Worm (Caenorhabditis elegans): ENCODE data around the gene clec-185.

DNA sequence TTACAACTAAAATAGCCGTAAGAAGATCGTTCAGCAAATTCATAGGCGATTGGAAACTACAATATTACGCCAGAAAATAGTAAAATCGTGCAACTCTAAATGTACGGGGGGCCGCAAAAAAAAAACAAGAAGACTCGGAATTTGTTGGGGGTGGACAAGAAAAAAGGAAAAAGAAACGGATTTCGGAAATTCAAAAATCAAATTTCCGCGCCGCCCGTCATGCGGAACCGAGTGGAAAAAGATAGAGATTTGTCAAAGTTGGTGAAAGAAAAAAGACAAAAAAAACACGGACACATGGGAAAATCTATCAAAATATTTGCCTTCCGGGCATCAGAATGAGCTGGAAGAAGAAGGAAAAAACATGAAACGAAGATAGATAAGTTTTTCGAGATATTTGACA lies 19.2 kb upstream of the clec-185 start:
- TF ChIP-seq fax-1 (tag; optimal IDR thresholded peaks at IDR 0.05) (no peak), fkh-10 (GFP tag; optimal IDR thresholded peaks at IDR 0.05) (no peak), nhr-232 (tag; optimal IDR thresholded peaks at IDR 0.05) (no peak), pha-4 (tag; optimal IDR thresholded peaks at IDR 0.05) (no peak), ama-1 (optimal IDR thresholded peaks at IDR 0.05) (no peak), zip-5 (tag; optimal IDR thresholded peaks at IDR 0.05) (no peak), K09A11.1 (tag; optimal IDR thresholded peaks at IDR 0.05; ENCODE audit: insufficient read depth) (no peak), K02D7.2 (tag; optimal IDR thresholded peaks at IDR 0.05) (no peak), ceh-2 (tag; optimal IDR thresholded peaks at IDR 0.05) (no peak), ets-4 (tag; optimal IDR thresholded peaks at IDR 0.05) (no peak)

Measured in whole organism, late embryonic.